Fruit fly (Drosophila melanogaster): ENCODE data around the gene Ir94b.

Gene Ir94b

DNA sequence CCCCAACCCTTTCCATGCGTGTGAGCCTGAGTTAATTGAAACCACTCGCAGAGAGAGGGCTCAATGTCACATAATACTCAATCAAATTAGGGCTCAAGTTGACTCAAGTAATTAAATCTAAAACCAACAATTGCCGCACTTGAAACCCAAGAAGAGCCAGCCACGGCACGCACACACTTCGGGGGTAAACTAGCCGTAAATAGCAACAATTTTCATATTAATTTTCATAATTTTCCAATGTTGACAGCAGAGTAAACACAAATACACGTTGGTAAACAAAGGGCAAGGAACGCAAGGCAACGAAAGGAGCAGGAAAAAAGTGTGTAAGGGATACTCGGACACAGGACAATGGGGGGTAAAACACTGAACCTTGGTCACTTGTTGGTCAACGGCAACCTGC, 30.4 kb upstream of the Ir94b start (continued):
- TF ChIP-seq bab2 (GFP tag; optimal IDR thresholded peaks at IDR 0.05), result no peak
- TF ChIP-seq CG1233 (GFP tag; optimal IDR thresholded peaks at IDR 0.05), result peak; percentile 71
- peak in 1 of 2 experiments; percentile 46 for TF ChIP-seq Hr51 (GFP tag; optimal IDR thresholded peaks at IDR 0.05)
- 0 out of 2 replicates have a peak, but pooled peaks have one; percentile 21 for TF ChIP-seq CG1024 (GFP tag; IDR thresholded peaks at IDR 0.05)
- no peak for TF ChIP-seq dm (GFP tag; optimal IDR thresholded peaks at IDR 0.05)
- no peak for TF ChIP-seq Adf1 (GFP tag; IDR thresholded peaks at IDR 0.05)
- TF ChIP-seq tgo (GFP tag; IDR thresholded peaks at IDR 0.05), result no peak
- no peak for TF ChIP-seq CG12155 (GFP tag; optimal IDR thresholded peaks at IDR 0.05)
- TF ChIP-seq CG6854 (GFP tag; optimal IDR thresholded peaks at IDR 0.05), result no peak
- peak; percentile 41 for TF ChIP-seq CG15011 (GFP tag; optimal IDR thresholded peaks at IDR 0.05)
- TF ChIP-seq CG8944 (GFP tag; optimal IDR thresholded peaks at IDR 0.05), result no peak
- TF ChIP-seq CG13894 (tag; optimal IDR thresholded peaks at IDR 0.05), result no peak
- peak; percentile 33 for TF ChIP-seq schlank (tag; optimal IDR thresholded peaks at IDR 0.05)
- TF ChIP-seq CG34376 (GFP tag; optimal IDR thresholded peaks at IDR 0.05), result no peak
- TF ChIP-seq Side (GFP tag; optimal IDR thresholded peaks at IDR 0.05), result peak; percentile 21
- TF ChIP-seq repo (GFP tag; optimal IDR thresholded peaks at IDR 0.05), result no peak
- TF ChIP-seq Oli (tag; optimal IDR thresholded peaks at IDR 0.05), result no peak
- no peak for TF ChIP-seq sima (GFP tag; optimal IDR thresholded peaks at IDR 0.05)
- no peak for TF ChIP-seq CG9817 (tag; optimal IDR thresholded peaks at IDR 0.05)
- no peak for TF ChIP-seq CTCF (GFP tag; optimal IDR thresholded peaks at IDR 0.05)
- TF ChIP-seq D (optimal IDR thresholded peaks at IDR 0.05), result no peak
- peak; percentile 65 for TF ChIP-seq D (GFP tag; optimal IDR thresholded peaks at IDR 0.05)
- TF ChIP-seq zf30C (GFP tag; optimal IDR thresholded peaks at IDR 0.05), result no peak
- TF ChIP-seq YL-1 (GFP tag; optimal IDR thresholded peaks at IDR 0.05), result peak; percentile 22
- TF ChIP-seq klu (GFP tag; IDR thresholded peaks at IDR 0.05), result no peak
- no peak for TF ChIP-seq Oaz (GFP tag; IDR thresholded peaks at IDR 0.05)
- TF ChIP-seq CG7963 (GFP tag; IDR thresholded peaks at IDR 0.05; ENCODE audit: partially characterized antibody), result no peak
- TF ChIP-seq stwl (tag; optimal IDR thresholded peaks at IDR 0.05), result peak; percentile 39
- TF ChIP-seq cas (GFP tag; IDR thresholded peaks at IDR 0.05), result no peak
- peak; percentile 12 for TF ChIP-seq CG2875 (GFP tag; optimal IDR thresholded peaks at IDR 0.05)
- peak; percentile 30 for TF ChIP-seq dmrt99B (tag; optimal IDR thresholded peaks at IDR 0.05)
- TF ChIP-seq HLH54F (GFP tag; optimal IDR thresholded peaks at IDR 0.05), result no peak
- TF ChIP-seq lab (GFP tag; optimal IDR thresholded peaks at IDR 0.05), result peak; percentile 72
- no peak for TF ChIP-seq ems (GFP tag; optimal IDR thresholded peaks at IDR 0.05)
- no peak for TF ChIP-seq pum (GFP tag; optimal IDR thresholded peaks at IDR 0.05)
- no peak for TF ChIP-seq CG8388 (GFP tag; optimal IDR thresholded peaks at IDR 0.05)
- no peak for TF ChIP-seq CG32767 (GFP tag; IDR thresholded peaks at IDR 0.05)
- TF ChIP-seq aop (GFP tag; IDR thresholded peaks at IDR 0.05), result no peak
- TF ChIP-seq lola (GFP tag; optimal IDR thresholded peaks at IDR 0.05), result peak in 1 of 3 experiments; percentile 49
- no peak for TF ChIP-seq CG9437 (GFP tag; optimal IDR thresholded peaks at IDR 0.05)
- TF ChIP-seq CG13123 (GFP tag; optimal IDR thresholded peaks at IDR 0.05), result no peak
- TF ChIP-seq dan (GFP tag; IDR thresholded peaks at IDR 0.05), result no peak
- TF ChIP-seq Nf-YA (GFP tag; IDR thresholded peaks at IDR 0.05), result no peak
- TF ChIP-seq Bteb2 (GFP tag; optimal IDR thresholded peaks at IDR 0.05), result no peak
- TF ChIP-seq luna (GFP tag; optimal IDR thresholded peaks at IDR 0.05), result no peak
- peak; percentile 9 for TF ChIP-seq CG15514 (GFP tag; optimal IDR thresholded peaks at IDR 0.05)
- peak; percentile 81 for TF ChIP-seq CG33557 (GFP tag; optimal IDR thresholded peaks at IDR 0.05)
- TF ChIP-seq grau (tag; optimal IDR thresholded peaks at IDR 0.05), result no peak
- peak; percentile 54 for TF ChIP-seq CG3281 (GFP tag; optimal IDR thresholded peaks at IDR 0.05)
- TF ChIP-seq Ada2b (GFP tag; IDR thresholded peaks at IDR 0.05), result no peak
- no peak for TF ChIP-seq lbe (GFP tag; optimal IDR thresholded peaks at IDR 0.05)
- no peak for TF ChIP-seq pzg (GFP tag; optimal IDR thresholded peaks at IDR 0.05)

Measured in whole organism, embryonic.